Worm (Caenorhabditis elegans): Measurements from ENCODE around the gene F10D7.4.

DNA sequence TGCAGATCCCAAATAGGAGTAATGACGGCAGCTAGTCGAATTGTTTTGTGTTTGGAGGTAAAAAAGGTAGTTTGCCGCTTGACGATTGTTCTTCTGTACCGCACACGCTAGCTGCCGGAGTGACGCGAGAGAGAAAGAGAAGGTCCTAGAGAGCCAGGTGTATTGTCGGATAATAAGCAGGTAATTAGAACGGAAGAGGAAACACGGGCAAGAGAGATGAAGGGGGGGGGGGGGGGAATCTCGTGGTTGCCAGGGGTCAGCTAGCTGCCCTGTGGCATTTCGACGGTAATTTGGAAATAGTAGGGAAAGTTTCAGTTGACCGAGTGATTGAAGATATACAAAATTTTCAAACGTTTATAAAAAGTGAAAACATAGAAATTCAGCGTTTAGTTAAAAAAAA, 32.0 kb upstream of the F10D7.4 start, which contains the start of gene crb-1:
- TF ChIP-seq lsy-2 (tag; optimal IDR thresholded peaks at IDR 0.05) (no peak), mdl-1 (tag; optimal IDR thresholded peaks at IDR 0.05) (no peak), R02D3.7 (tag; optimal IDR thresholded peaks at IDR 0.05) (no peak), mxl-3 (GFP tag; optimal IDR thresholded peaks at IDR 0.05) (no peak), fkh-10 (GFP tag; optimal IDR thresholded peaks at IDR 0.05) (no peak), lin-13 (GFP tag; optimal IDR thresholded peaks at IDR 0.05) (no peak), T20F7.1 (GFP tag; optimal IDR thresholded peaks at IDR 0.05) (no peak), pha-4 (GFP tag; IDR thresholded peaks at IDR 0.05) (no peak), pha-4 (tag; optimal IDR thresholded peaks at IDR 0.05) (no peak), Y5F2A.4 (GFP tag; optimal IDR thresholded peaks at IDR 0.05) (no peak), spr-3 (GFP tag; optimal IDR thresholded peaks at IDR 0.05) (no peak)

Measured in whole organism, L4 larva.